Worm (Caenorhabditis elegans) whole organism, L2 larva: ENCODE measurements around the gene Y55D5A.3.

ENCODE experiments used
- ama-1 ChIP-seq: fragments of 150-350 bp; optimal IDR thresholded peaks from 2 replicates; lab custom pipeline; 2018; ENCODE audit warnings: inconsistent platforms
- lsy-2 ChIP-seq, 2 experiments: fragments of 150-350 bp in 1 of 2; sonication (generic microtip) in 1 of 2; optimal IDR thresholded peaks; 2 replicates each; lab custom pipeline; 2014 to 2017; ENCODE audit warnings: missing biosample characterization in 2 of 2, missing genetic modification characterization in 2 of 2
- mdl-1 ChIP-seq, 2 experiments: fragments of 150-350 bp in 1 of 2; sonication (generic microtip) in 1 of 2; optimal IDR thresholded peaks; 2 replicates each; lab custom pipeline; 2017; ENCODE audit warnings: missing biosample characterization in 2 of 2, missing genetic modification characterization in 2 of 2
- nhr-11 ChIP-seq: fragments of 150-350 bp; optimal IDR thresholded peaks from 2 replicates; lab custom pipeline; 2014; ENCODE audit warnings: missing biosample characterization, missing genetic modification characterization
- zag-1 ChIP-seq: fragments of 150-350 bp; optimal IDR thresholded peaks from 2 replicates; lab custom pipeline; 2014; ENCODE audit warnings: missing biosample characterization, missing genetic modification characterization

ce11 chrIII:2937780-2938179 lies 37.8 kb downstream of the Y55D5A.3 start:
- TF ChIP-seq mdl-1 (tag; optimal IDR thresholded peaks at IDR 0.05; lab: Kevin White, UChicago): no peak
- no peak for TF ChIP-seq zag-1 (tag; lab: Kevin White, UChicago)
- no peak for TF ChIP-seq lsy-2 (tag; optimal IDR thresholded peaks at IDR 0.05; lab: Kevin White, UChicago)
- TF ChIP-seq nhr-11: no peak
- TF ChIP-seq ama-1 (lab: Kevin White, UChicago): no peak
